Worm (Caenorhabditis elegans) whole organism, L2 larva: ENCODE measurements around the gene Y54E2A.10.

Experiments used
- C34F6.9 ChIP-seq: fragments of 150-350 bp; optimal IDR thresholded peaks from 2 replicates; lab custom pipeline; 2014; ENCODE audit warnings: missing biosample characterization, missing genetic modification characterization
- F13H6.1 ChIP-seq: sonication (generic microtip); optimal IDR thresholded peaks from 2 replicates; lab custom pipeline; 2016; ENCODE audit warnings: missing genetic modification characterization, missing compliant biosample characterization
- R02D3.7 ChIP-seq: fragments of 150-350 bp; optimal IDR thresholded peaks from 2 replicates; lab custom pipeline; 2014; ENCODE audit warnings: missing biosample characterization, missing genetic modification characterization
- Y55F3AM.14 ChIP-seq: fragments of 200-800 bp; sonication (Bioruptor generic); optimal IDR thresholded peaks from 2 replicates; lab custom pipeline; 2018; ENCODE audit warnings: mild to moderate bottlenecking, missing genetic modification characterization, missing compliant biosample characterization
- ZK546.5 ChIP-seq: sonication (generic microtip); optimal IDR thresholded peaks from 2 replicates; lab custom pipeline; 2017; ENCODE audit warnings: missing biosample characterization, missing genetic modification characterization
- alr-1 ChIP-seq: fragments of 150-350 bp; optimal IDR thresholded peaks from 2 replicates; lab custom pipeline; 2014; ENCODE audit warnings: missing biosample characterization, missing genetic modification characterization
- aly-2 ChIP-seq: fragments of 150-350 bp; optimal IDR thresholded peaks from 2 replicates; lab custom pipeline; 2014; ENCODE audit warnings: missing biosample characterization, missing genetic modification characterization
- ama-1 ChIP-seq: fragments of 150-350 bp; optimal IDR thresholded peaks from 2 replicates; lab custom pipeline; 2018; ENCODE audit warnings: inconsistent platforms
- blmp-1 ChIP-seq: sonication (generic microtip); optimal IDR thresholded peaks from 2 replicates; lab custom pipeline; 2017; ENCODE audit warnings: missing genetic modification characterization, mild to moderate bottlenecking, missing compliant biosample characterization, antibody characterized with exemption, moderate library complexity; ENCODE audit not compliant: insufficient read depth
- ceh-16 ChIP-seq: fragments of 150-350 bp; optimal IDR thresholded peaks from 2 replicates; lab custom pipeline; 2014; ENCODE audit warnings: missing biosample characterization, missing genetic modification characterization
- ceh-82 ChIP-seq: fragments of 150-350 bp; optimal IDR thresholded peaks from 2 replicates; lab custom pipeline; 2014; ENCODE audit warnings: missing biosample characterization, missing genetic modification characterization
- crh-2 ChIP-seq: sonication (generic microtip); optimal IDR thresholded peaks from 2 replicates; lab custom pipeline; 2017; ENCODE audit warnings: missing biosample characterization, missing genetic modification characterization
- dmd-4 ChIP-seq: sonication (generic microtip); optimal IDR thresholded peaks from 2 replicates; lab custom pipeline; 2017; ENCODE audit warnings: missing biosample characterization, missing genetic modification characterization
- egl-27 ChIP-seq: sonication (generic microtip); optimal IDR thresholded peaks from 3 replicates; lab custom pipeline; 2017; ENCODE audit warnings: missing biosample characterization, missing genetic modification reagents, missing genetic modification characterization
- elt-1 ChIP-seq: fragments of 150-350 bp; optimal IDR thresholded peaks from 2 replicates; lab custom pipeline; 2014; ENCODE audit warnings: missing biosample characterization, missing genetic modification characterization
- elt-3 ChIP-seq: sonication (generic microtip); optimal IDR thresholded peaks from 2 replicates; lab custom pipeline; 2017; ENCODE audit warnings: missing biosample characterization, missing genetic modification characterization
- fos-1 ChIP-seq: fragments of 150-350 bp; optimal IDR thresholded peaks from 2 replicates; lab custom pipeline; 2014; ENCODE audit warnings: missing biosample characterization, missing genetic modification characterization
- gmeb-1 ChIP-seq: fragments of 150-350 bp; optimal IDR thresholded peaks from 2 replicates; lab custom pipeline; 2014; ENCODE audit warnings: missing biosample characterization, missing genetic modification characterization
- lin-11 ChIP-seq: fragments of 150-350 bp; sonication (generic microtip); optimal IDR thresholded peaks from 2 replicates; lab custom pipeline; 2014; ENCODE audit warnings: missing biosample characterization, missing genetic modification characterization, inconsistent platforms, mixed read lengths
- lin-13 ChIP-seq: fragments of 150-350 bp; optimal IDR thresholded peaks from 2 replicates; lab custom pipeline; 2014; ENCODE audit warnings: missing biosample characterization, missing genetic modification reagents, missing genetic modification characterization
- lin-39 ChIP-seq: fragments of 150-350 bp; optimal IDR thresholded peaks from 2 replicates; lab custom pipeline; 2014; ENCODE audit warnings: missing biosample characterization, missing genetic modification reagents, missing genetic modification characterization
- lsy-2 ChIP-seq, 2 experiments: fragments of 150-350 bp in 1 of 2; sonication (generic microtip) in 1 of 2; optimal IDR thresholded peaks; 2 replicates each; lab custom pipeline; 2014 to 2017; ENCODE audit warnings: missing biosample characterization in 2 of 2, missing genetic modification characterization in 2 of 2
- mab-5 ChIP-seq: fragments of 150-350 bp; optimal IDR thresholded peaks from 2 replicates; lab custom pipeline; 2014; ENCODE audit warnings: missing biosample characterization, missing genetic modification characterization
- mbf-1 ChIP-seq: sonication (generic microtip); optimal IDR thresholded peaks from 2 replicates; lab custom pipeline; 2017; ENCODE audit warnings: missing biosample characterization, missing genetic modification characterization
- mdl-1 ChIP-seq, 2 experiments: fragments of 150-350 bp in 1 of 2; sonication (generic microtip) in 1 of 2; optimal IDR thresholded peaks; 2 replicates each; lab custom pipeline; 2017; ENCODE audit warnings: missing biosample characterization in 2 of 2, missing genetic modification characterization in 2 of 2
- nhr-10 ChIP-seq: sonication (generic microtip); optimal IDR thresholded peaks from 2 replicates; lab custom pipeline; 2017; ENCODE audit warnings: missing biosample characterization, missing genetic modification characterization
- nhr-11 ChIP-seq: fragments of 150-350 bp; optimal IDR thresholded peaks from 2 replicates; lab custom pipeline; 2014; ENCODE audit warnings: missing biosample characterization, missing genetic modification characterization
- nhr-12 ChIP-seq: fragments of 150-350 bp; optimal IDR thresholded peaks from 2 replicates; lab custom pipeline; 2014; ENCODE audit warnings: missing biosample characterization, missing genetic modification characterization
- nhr-129 ChIP-seq: fragments of 150-350 bp; optimal IDR thresholded peaks from 2 replicates; lab custom pipeline; 2014; ENCODE audit warnings: missing biosample characterization, missing genetic modification characterization
- nhr-21 ChIP-seq: fragments of 150-350 bp; optimal IDR thresholded peaks from 2 replicates; lab custom pipeline; 2014; ENCODE audit warnings: missing biosample characterization, missing genetic modification characterization
- nhr-23 ChIP-seq: fragments of 150-350 bp; optimal IDR thresholded peaks from 2 replicates; lab custom pipeline; 2014; ENCODE audit warnings: missing biosample characterization, missing genetic modification reagents, missing genetic modification characterization
- nhr-237 ChIP-seq: fragments of 150-350 bp; optimal IDR thresholded peaks from 2 replicates; lab custom pipeline; 2014; ENCODE audit warnings: missing biosample characterization, missing genetic modification characterization
- nhr-25 ChIP-seq: fragments of 150-350 bp; sonication (generic microtip); optimal IDR thresholded peaks from 3 replicates; lab custom pipeline; 2014; ENCODE audit warnings: missing biosample characterization, missing genetic modification characterization
- nhr-6 ChIP-seq: fragments of 150-350 bp; optimal IDR thresholded peaks from 2 replicates; lab custom pipeline; 2014; ENCODE audit warnings: missing biosample characterization, missing genetic modification characterization
- nhr-77 ChIP-seq: fragments of 150-350 bp; optimal IDR thresholded peaks from 2 replicates; lab custom pipeline; 2014; ENCODE audit warnings: missing biosample characterization, missing genetic modification characterization
- peb-1 ChIP-seq: fragments of 150-350 bp; optimal IDR thresholded peaks from 2 replicates; lab custom pipeline; 2014; ENCODE audit warnings: missing biosample characterization, missing genetic modification characterization
- sem-4 ChIP-seq: fragments of 150-350 bp; optimal IDR thresholded peaks from 2 replicates; lab custom pipeline; 2014; ENCODE audit warnings: missing biosample characterization, missing genetic modification reagents, missing genetic modification characterization
- skn-1 ChIP-seq: sonication (generic microtip); optimal IDR thresholded peaks from 2 replicates; lab custom pipeline; 2017; ENCODE audit warnings: missing biosample characterization, missing genetic modification characterization
- sma-3 ChIP-seq: sonication (generic microtip); optimal IDR thresholded peaks from 2 replicates; lab custom pipeline; 2016; ENCODE audit warnings: missing genetic modification reagents, missing genetic modification characterization, missing compliant biosample characterization
- sma-9 ChIP-seq, 2 experiments: fragments of 150-350 bp in 1 of 2; sonication (generic microtip) in 1 of 2; optimal IDR thresholded peaks; 2 replicates each; lab custom pipeline; 2014 to 2016; ENCODE audit warnings: missing genetic modification characterization in 2 of 2, mild to moderate bottlenecking in 1 of 2, missing biosample characterization in 1 of 2, missing compliant biosample characterization in 1 of 2, missing genetic modification reagents in 1 of 2, moderate library complexity in 1 of 2
- snpc-4 ChIP-seq: fragments of 150-350 bp; optimal IDR thresholded peaks from 2 replicates; lab custom pipeline; 2014; ENCODE audit warnings: missing biosample characterization, missing genetic modification characterization
- unc-39 ChIP-seq: fragments of 150-350 bp; optimal IDR thresholded peaks from 2 replicates; lab custom pipeline; 2014; ENCODE audit warnings: missing biosample characterization, missing genetic modification characterization
- unc-55 ChIP-seq: fragments of 150-350 bp; sonication (generic microtip); optimal IDR thresholded peaks from 3 replicates; lab custom pipeline; 2014; ENCODE audit warnings: missing biosample characterization, missing genetic modification reagents, missing genetic modification characterization
- unc-62 ChIP-seq: fragments of 150-350 bp; optimal IDR thresholded peaks from 2 replicates; lab custom pipeline; 2014; ENCODE audit warnings: missing biosample characterization, missing genetic modification reagents, missing genetic modification characterization
- zag-1 ChIP-seq: fragments of 150-350 bp; optimal IDR thresholded peaks from 2 replicates; lab custom pipeline; 2014; ENCODE audit warnings: missing biosample characterization, missing genetic modification characterization
- ztf-1 ChIP-seq: fragments of 200-800 bp; sonication (Bioruptor generic); conservative IDR thresholded peaks from 2 replicates; pipeline ENCODE4 v1.3.6; 2022; ENCODE audit warnings: missing genetic modification characterization, missing compliant biosample characterization
- ztf-11 ChIP-seq: sonication (generic microtip); optimal IDR thresholded peaks from 2 replicates; lab custom pipeline; 2017; ENCODE audit warnings: missing biosample characterization, missing genetic modification characterization
- ztf-4 ChIP-seq: fragments of 150-350 bp; optimal IDR thresholded peaks from 2 replicates; lab custom pipeline; 2014; ENCODE audit warnings: missing biosample characterization, missing genetic modification characterization

Y54E2A.10 gene

DNA sequence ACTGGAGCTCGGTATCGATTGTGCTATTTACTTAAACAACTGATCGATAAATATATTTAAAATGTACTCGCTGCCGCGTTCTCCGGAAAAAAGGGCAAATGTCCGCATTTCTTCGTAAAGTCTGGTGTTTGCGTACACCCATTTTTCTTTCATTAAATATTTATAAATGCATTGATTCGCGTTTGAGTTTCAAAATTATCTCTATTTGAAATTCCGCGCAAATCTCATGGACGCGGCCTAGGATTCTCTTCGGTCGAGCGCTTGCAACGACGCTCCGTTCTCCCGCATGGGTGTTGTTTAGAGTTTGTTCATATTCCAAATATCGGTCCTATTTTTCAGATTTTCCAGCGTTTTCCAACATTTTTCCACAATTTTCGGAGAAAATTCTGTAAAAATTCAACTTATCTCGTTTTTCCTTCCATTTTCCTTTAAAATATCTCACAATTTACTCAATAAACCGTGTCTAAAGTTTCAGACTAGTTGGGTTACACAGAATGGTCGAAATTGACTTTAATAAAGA is 4.1 kb downstream of the Y54E2A.10 start, which contains the start of gene eif-3.B:
Gene eif-3.B, plus strand, starts transcription at position 470 of the 520 bp plus-strand sequence.
- TF ChIP-seq mbf-1 (tag; lab: Kevin White, UChicago): no peak
- TF ChIP-seq zag-1 (tag; lab: Kevin White, UChicago): peak; percentile 74
- peak; percentile 82 for TF ChIP-seq nhr-77 (tag; lab: Kevin White, UChicago)
- TF ChIP-seq ama-1 (lab: Kevin White, UChicago): no peak
- TF ChIP-seq aly-2 (tag; lab: Kevin White, UChicago): no peak
- TF ChIP-seq mdl-1 (tag; optimal IDR thresholded peaks at IDR 0.05; lab: Kevin White, UChicago): peak in 1 of 2 experiments; percentile 59
- TF ChIP-seq unc-62 (GFP tag; lab: Kevin White, UChicago): no peak
- peak; percentile 94 for TF ChIP-seq lin-13 (GFP tag; lab: Kevin White, UChicago)
- peak; percentile 86 for TF ChIP-seq nhr-25 (tag; lab: Kevin White, UChicago)
- TF ChIP-seq mab-5 (tag; lab: Kevin White, UChicago): peak; percentile 78
- no peak for TF ChIP-seq nhr-11
- TF ChIP-seq unc-39: no peak
- TF ChIP-seq ceh-82 (tag; lab: Kevin White, UChicago): peak; percentile 41
- peak; percentile 80 for TF ChIP-seq egl-27 (tag; lab: Kevin White, UChicago)
- TF ChIP-seq ztf-1 (GFP tag; lab: Robert Waterston, UW): no peak
- TF ChIP-seq nhr-12 (tag; lab: Kevin White, UChicago): no peak
- TF ChIP-seq C34F6.9 (tag; lab: Kevin White, UChicago): peak; percentile 95
- no peak for TF ChIP-seq elt-3 (tag; lab: Kevin White, UChicago)
- peak; percentile 98 for TF ChIP-seq unc-55
- no peak for TF ChIP-seq ztf-11 (tag; lab: Kevin White, UChicago)
- TF ChIP-seq alr-1 (tag; lab: Kevin White, UChicago): no peak
- TF ChIP-seq R02D3.7 (tag; lab: Kevin White, UChicago): peak; percentile 38
- peak; percentile 88 to 95 for TF ChIP-seq lsy-2 (tag; optimal IDR thresholded peaks at IDR 0.05; lab: Kevin White, UChicago)
- peak; percentile 95 for TF ChIP-seq F13H6.1
- TF ChIP-seq Y55F3AM.14: no peak
- peak; percentile 17 for TF ChIP-seq nhr-10 (tag; lab: Kevin White, UChicago)
- TF ChIP-seq dmd-4: peak; percentile 22
- TF ChIP-seq snpc-4 (tag; lab: Kevin White, UChicago): peak; percentile 93
- no peak for TF ChIP-seq peb-1
- peak; percentile 97 for TF ChIP-seq lin-11 (tag; lab: Kevin White, UChicago)
- TF ChIP-seq nhr-6 (tag; lab: Kevin White, UChicago): peak; percentile 80
- TF ChIP-seq nhr-21 (tag; lab: Kevin White, UChicago): peak; percentile 88
- peak; percentile 84 for TF ChIP-seq sem-4
- no peak for TF ChIP-seq elt-1 (tag; lab: Kevin White, UChicago)
- TF ChIP-seq gmeb-1: peak; percentile 98
- peak; percentile 94 for TF ChIP-seq crh-2 (tag; lab: Kevin White, UChicago)
- peak; percentile 95 for TF ChIP-seq sma-3 (GFP tag; lab: Kevin White, UChicago)
- TF ChIP-seq blmp-1: peak; percentile 75
- peak; percentile 90 for TF ChIP-seq ztf-4
- TF ChIP-seq ZK546.5 (tag; lab: Kevin White, UChicago): peak; percentile 38
- no peak for TF ChIP-seq nhr-237 (tag; lab: Kevin White, UChicago)
- TF ChIP-seq skn-1: peak; percentile 15
- no peak for TF ChIP-seq nhr-23
- TF ChIP-seq lin-39: no peak
- TF ChIP-seq ceh-16 (tag; lab: Kevin White, UChicago): peak; percentile 65
- peak; percentile 78 for TF ChIP-seq fos-1 (tag; lab: Kevin White, UChicago)
- TF ChIP-seq nhr-129 (tag; lab: Kevin White, UChicago): peak; percentile 81
- TF ChIP-seq sma-9 (GFP tag; optimal IDR thresholded peaks at IDR 0.05; lab: Kevin White, UChicago): peak; percentile 96
- TF ChIP-seq sma-9 (tag; optimal IDR thresholded peaks at IDR 0.05; lab: Kevin White, UChicago): no peak
